Fruit fly (Drosophila melanogaster) whole organism, embryonic: ENCODE results near the gene Cbl.

Experiments used
- Atf3 ChIP-seq: fragments of 200-800 bp; sonication (Bioruptor generic); optimal IDR thresholded peaks from 3 replicates; lab custom pipeline; 2016; ENCODE audit warnings: missing biosample characterization, missing genetic modification characterization
- CG12071 ChIP-seq: fragments of 200-800 bp; sonication (Bioruptor generic); optimal IDR thresholded peaks from 3 replicates; lab custom pipeline; 2018; ENCODE audit warnings: missing biosample characterization, mild to moderate bottlenecking, missing genetic modification characterization
- Sox100B ChIP-seq: fragments of 200-800 bp; sonication (Bioruptor generic); optimal IDR thresholded peaks from 3 replicates; lab custom pipeline; 2018; ENCODE audit warnings: missing biosample characterization, mild to moderate bottlenecking, missing genetic modification characterization
- bsh ChIP-seq, 2 experiments: fragments of 200-800 bp; sonication (Bioruptor generic); optimal IDR thresholded peaks; 2 replicates each; lab custom pipeline; 2017 to 2018; ENCODE audit warnings: mild to moderate bottlenecking in 2 of 2, missing biosample characterization in 2 of 2, missing genetic modification characterization in 2 of 2, moderate library complexity in 1 of 2
- dm ChIP-seq: fragments of 200-800 bp; sonication (Bioruptor generic); optimal IDR thresholded peaks from 3 replicates; lab custom pipeline; 2016; ENCODE audit warnings: missing biosample characterization, missing genetic modification characterization

dm6 chr3L:8383968-8384367 lies 40.8 kb upstream of the Cbl start:
- TF ChIP-seq dm (GFP tag; lab: Kevin White, UChicago) (no peak), Atf3 (GFP tag; lab: Kevin White, UChicago) (no peak), bsh (GFP tag; optimal IDR thresholded peaks at IDR 0.05; lab: Kevin White, UChicago) (peak in 1 of 2 experiments; percentile 26), CG12071 (GFP tag; lab: Kevin White, UChicago) (no peak), Sox100B (GFP tag; lab: Kevin White, UChicago) (no peak)
